Worm (Caenorhabditis elegans) whole organism, L1 larva: ENCODE measurements around the gene ZK1236.9.
A peak's percentile ranks its signal among the peaks of the same experiment; 100 is the strongest.
"Not testable (repeated sequence)": the region's sequence is repeated elsewhere in the genome, so short reads cannot be mapped to it uniquely, and the experiment has no call there.

Source experiments
- C16A3.4 ChIP-seq: fragments of 150-350 bp; optimal IDR thresholded peaks from 2 replicates; lab custom pipeline; 2014; ENCODE audit warnings: missing biosample characterization, missing genetic modification characterization
- Y116A8C.19 ChIP-seq: sonication (generic microtip); optimal IDR thresholded peaks from 2 replicates; lab custom pipeline; 2016; ENCODE audit warnings: missing compliant biosample characterization, missing genetic modification characterization, borderline replicate concordance
- aha-1 ChIP-seq: fragments of 150-350 bp; optimal IDR thresholded peaks from 2 replicates; lab custom pipeline; 2014; ENCODE audit warnings: missing biosample characterization, missing genetic modification characterization
- aly-2 ChIP-seq: fragments of 150-350 bp; optimal IDR thresholded peaks from 2 replicates; lab custom pipeline; 2014; ENCODE audit warnings: missing biosample characterization, missing genetic modification characterization
- blmp-1 ChIP-seq: fragments of 150-350 bp; optimal IDR thresholded peaks from 2 replicates; lab custom pipeline; 2014; ENCODE audit warnings: missing biosample characterization, missing genetic modification characterization
- ceh-63 ChIP-seq: fragments of 200-800 bp; sonication (Bioruptor generic); optimal IDR thresholded peaks from 2 replicates; lab custom pipeline; 2018; ENCODE audit warnings: mild to moderate bottlenecking, missing genetic modification characterization, missing compliant biosample characterization
- ceh-8 ChIP-seq: fragments of 200-800 bp; sonication (Bioruptor generic); optimal IDR thresholded peaks from 2 replicates; lab custom pipeline; 2018; ENCODE audit warnings: mild to moderate bottlenecking, missing genetic modification characterization, moderate library complexity, missing compliant biosample characterization
- ceh-88 ChIP-seq: fragments of 200-800 bp; sonication (Bioruptor generic); IDR thresholded peaks from 2 replicates; pipeline ENCODE4 v1.3.6; 2022; ENCODE audit warnings: missing genetic modification characterization, missing compliant biosample characterization
- dpl-1 ChIP-seq, 3 experiments: fragments of 150-350 bp in 2 of 3; sonication (generic microtip) in 1 of 3; optimal IDR thresholded peaks; 2 replicates each; lab custom pipeline; 2014 to 2017; ENCODE audit warnings: missing biosample characterization in 3 of 3, missing genetic modification characterization in 3 of 3, missing genetic modification reagents in 3 of 3
- dsc-1 ChIP-seq: sonication (generic microtip); optimal IDR thresholded peaks from 2 replicates; lab custom pipeline; 2016; ENCODE audit warnings: mild to moderate bottlenecking, missing genetic modification characterization, missing compliant biosample characterization
- efl-1 ChIP-seq, 4 experiments: fragments of 150-350 bp; optimal IDR thresholded peaks in 3 of 4; peaks in 1 of 4; 1 replicate in 1 of 4; 2 replicates in 3 of 4; lab custom pipeline; 2014; ENCODE audit warnings: missing biosample characterization in 2 of 4, missing genetic modification characterization in 2 of 4, missing genetic modification reagents in 2 of 4
- egl-27 ChIP-seq, 2 experiments: fragments of 150-350 bp in 1 of 2; sonication (generic microtip); optimal IDR thresholded peaks; 3 replicates each; lab custom pipeline; 2017 to 2018; ENCODE audit warnings: missing biosample characterization in 2 of 2, missing genetic modification characterization in 2 of 2, missing genetic modification reagents in 2 of 2
- ets-5 ChIP-seq: fragments of 200-800 bp; sonication (Bioruptor generic); IDR thresholded peaks from 2 replicates; pipeline ENCODE4 v1.3.6; 2022; ENCODE audit warnings: missing genetic modification characterization, missing compliant biosample characterization
- fkh-4 ChIP-seq: sonication (generic microtip); optimal IDR thresholded peaks from 2 replicates; lab custom pipeline; 2016; ENCODE audit warnings: missing compliant biosample characterization, missing genetic modification characterization, borderline replicate concordance
- fkh-8 ChIP-seq: sonication (generic microtip); optimal IDR thresholded peaks from 2 replicates; lab custom pipeline; 2016; ENCODE audit warnings: mild to moderate bottlenecking, missing genetic modification characterization, missing compliant biosample characterization
- fos-1 ChIP-seq: fragments of 150-350 bp; optimal IDR thresholded peaks from 2 replicates; lab custom pipeline; 2014; ENCODE audit warnings: missing biosample characterization, missing genetic modification characterization
- hlh-17 ChIP-seq: fragments of 200-800 bp; sonication (Bioruptor generic); optimal IDR thresholded peaks from 2 replicates; lab custom pipeline; 2018; ENCODE audit warnings: missing genetic modification characterization, mild to moderate bottlenecking, missing compliant biosample characterization, moderate library complexity, borderline replicate concordance
- isw-1 ChIP-seq: fragments of 200-800 bp; sonication (Bioruptor generic); IDR thresholded peaks from 2 replicates; pipeline ENCODE4 v1.3.6; 2022; ENCODE audit warnings: missing genetic modification characterization, missing compliant biosample characterization
- lin-14 ChIP-seq: fragments of 200-800 bp; sonication (Bioruptor generic); optimal IDR thresholded peaks from 2 replicates; lab custom pipeline; 2018; ENCODE audit warnings: mild to moderate bottlenecking, missing genetic modification characterization, moderate library complexity, missing compliant biosample characterization
- lin-35 ChIP-seq, 2 experiments: fragments of 150-350 bp; optimal IDR thresholded peaks; 2 replicates each; lab custom pipeline; 2014; ENCODE audit warnings: missing biosample characterization in 2 of 2, missing genetic modification characterization in 2 of 2, missing genetic modification reagents in 2 of 2
- lir-3 ChIP-seq: sonication (generic microtip); optimal IDR thresholded peaks from 2 replicates; lab custom pipeline; 2016; ENCODE audit warnings: mild to moderate bottlenecking, missing genetic modification characterization, moderate library complexity, missing compliant biosample characterization; ENCODE audit not compliant: poor library complexity
- lsy-2 ChIP-seq, 2 experiments: fragments of 150-350 bp; optimal IDR thresholded peaks; 2 replicates each; lab custom pipeline; 2014; ENCODE audit warnings: missing biosample characterization in 2 of 2, missing genetic modification characterization in 2 of 2
- mdl-1 ChIP-seq, 2 experiments: fragments of 150-350 bp; optimal IDR thresholded peaks; 2 replicates each; lab custom pipeline; 2014 to 2017; ENCODE audit warnings: missing biosample characterization in 2 of 2, missing genetic modification characterization in 2 of 2, inconsistent platforms in 1 of 2
- mep-1 ChIP-seq: fragments of 150-350 bp; optimal IDR thresholded peaks from 2 replicates; lab custom pipeline; 2014; ENCODE audit warnings: missing biosample characterization, missing genetic modification characterization
- nhr-11 ChIP-seq: fragments of 150-350 bp; optimal IDR thresholded peaks from 2 replicates; lab custom pipeline; 2014; ENCODE audit warnings: missing biosample characterization, missing genetic modification characterization
- nhr-12 ChIP-seq: sonication (generic microtip); optimal IDR thresholded peaks from 2 replicates; lab custom pipeline; 2017; ENCODE audit warnings: missing biosample characterization, missing genetic modification characterization
- nhr-19 ChIP-seq: fragments of 200-800 bp; sonication (Bioruptor generic); conservative IDR thresholded peaks from 2 replicates; pipeline ENCODE4 v1.3.6; 2022; ENCODE audit warnings: missing genetic modification characterization, missing compliant biosample characterization
- nhr-28 ChIP-seq: fragments of 150-350 bp; optimal IDR thresholded peaks from 2 replicates; lab custom pipeline; 2014; ENCODE audit warnings: missing biosample characterization, missing genetic modification characterization
- nhr-47 ChIP-seq: sonication (generic microtip); optimal IDR thresholded peaks from 2 replicates; lab custom pipeline; 2016; ENCODE audit warnings: mild to moderate bottlenecking, missing genetic modification characterization, moderate library complexity, missing compliant biosample characterization
- nhr-71 ChIP-seq: sonication (generic microtip); optimal IDR thresholded peaks from 2 replicates; lab custom pipeline; 2016; ENCODE audit warnings: mild to moderate bottlenecking, missing genetic modification characterization, moderate library complexity, missing compliant biosample characterization
- nhr-85 ChIP-seq: sonication (generic microtip); peaks from one replicate; lab custom pipeline; 2016; ENCODE audit warnings: missing genetic modification characterization, inconsistent platforms, missing compliant biosample characterization
- pax-3 ChIP-seq: fragments of 200-800 bp; sonication (Bioruptor generic); optimal IDR thresholded peaks from 2 replicates; lab custom pipeline; 2018; ENCODE audit warnings: mild to moderate bottlenecking, missing genetic modification characterization, moderate library complexity, missing compliant biosample characterization
- rnt-1 ChIP-seq: sonication (generic microtip); optimal IDR thresholded peaks from 2 replicates; lab custom pipeline; 2016; ENCODE audit warnings: mild to moderate bottlenecking, missing genetic modification characterization, moderate library complexity, missing compliant biosample characterization
- snu-23 ChIP-seq: sonication (generic microtip); optimal IDR thresholded peaks from 2 replicates; lab custom pipeline; 2016; ENCODE audit warnings: missing genetic modification characterization, missing compliant biosample characterization
- sox-4 ChIP-seq: sonication (generic microtip); optimal IDR thresholded peaks from 2 replicates; lab custom pipeline; 2016; ENCODE audit warnings: missing genetic modification characterization, missing compliant biosample characterization
- sptf-1 ChIP-seq: fragments of 150-350 bp; optimal IDR thresholded peaks from 2 replicates; lab custom pipeline; 2014; ENCODE audit warnings: missing biosample characterization, missing genetic modification characterization
- sup-37 ChIP-seq: fragments of 200-800 bp; sonication (Bioruptor generic); optimal IDR thresholded peaks from 2 replicates; lab custom pipeline; 2018; ENCODE audit warnings: mild to moderate bottlenecking, missing genetic modification characterization, missing compliant biosample characterization
- swsn-7 ChIP-seq: sonication (generic microtip); optimal IDR thresholded peaks from 2 replicates; lab custom pipeline; 2016; ENCODE audit warnings: missing genetic modification characterization, missing compliant biosample characterization
- unc-30 ChIP-seq: sonication (generic microtip); optimal IDR thresholded peaks from 2 replicates; lab custom pipeline; 2017; ENCODE audit warnings: missing biosample characterization, missing genetic modification characterization
- unc-98 ChIP-seq: fragments of 200-800 bp; sonication (Bioruptor generic); IDR thresholded peaks from 2 replicates; pipeline ENCODE4 v1.3.6; 2022; ENCODE audit warnings: missing genetic modification characterization, missing compliant biosample characterization
- xbp-1 ChIP-seq: sonication (generic microtip); optimal IDR thresholded peaks from 2 replicates; lab custom pipeline; 2016; ENCODE audit warnings: missing genetic modification characterization, missing compliant biosample characterization
- zag-1 ChIP-seq: fragments of 150-350 bp; optimal IDR thresholded peaks from 2 replicates; lab custom pipeline; 2014; ENCODE audit warnings: missing biosample characterization, missing genetic modification characterization
- zip-4 ChIP-seq: fragments of 200-800 bp; sonication (Bioruptor generic); optimal IDR thresholded peaks from 2 replicates; lab custom pipeline; 2018; ENCODE audit warnings: mild to moderate bottlenecking, missing genetic modification characterization, moderate library complexity, missing compliant biosample characterization

ZK1236.9 gene

ce11 chrIII:8441298-8441697 lies 6.3 kb upstream of the ZK1236.9 start:
- peak; percentile 31; the same call in 1 of the 2 replicates for TF ChIP-seq isw-1 (GFP tag; lab: Robert Waterston, UW)
- not testable (repeated sequence) for TF ChIP-seq efl-1 (optimal IDR thresholded peaks at IDR 0.05; lab: Kevin White, UChicago)
- TF ChIP-seq efl-1 (GFP tag; optimal IDR thresholded peaks at IDR 0.05 in 1 of 2; lab: Kevin White, UChicago): peak; percentile 9 to 57
- peak; percentile 58; the same call in 1 of the 2 replicates for TF ChIP-seq unc-98 (GFP tag; lab: Robert Waterston, UW)

ce11 chrIII:8439312-8439711 lies 4.3 kb upstream of the ZK1236.9 start, which contains the start of gene pqn-96:
Gene pqn-96 (minus strand): TSS chrIII:8439412.
- no peak for TF ChIP-seq efl-1 (optimal IDR thresholded peaks at IDR 0.05; lab: Kevin White, UChicago)
- TF ChIP-seq efl-1 (GFP tag; optimal IDR thresholded peaks at IDR 0.05 in 1 of 2; lab: Kevin White, UChicago): peak in 1 of 2 experiments; percentile 84
- no peak for TF ChIP-seq ceh-88 (GFP tag; lab: Robert Waterston, UW)

ce11 chrIII:8437763-8438414 lies 2.9 kb upstream of the ZK1236.9 start:
- TF ChIP-seq fkh-8 (tag; lab: Kevin White, UChicago) (peak; percentile 9), ceh-8 (GFP tag; lab: Kevin White, UChicago) (no peak)

- TF ChIP-seq ceh-63 (GFP tag; lab: Kevin White, UChicago): no peak
- TF ChIP-seq aha-1 (tag; lab: Kevin White, UChicago): no peak
- no peak for TF ChIP-seq unc-30
- no peak for TF ChIP-seq hlh-17 (GFP tag; lab: Kevin White, UChicago)
- TF ChIP-seq nhr-71 (tag; lab: Kevin White, UChicago): peak; percentile 45
- TF ChIP-seq efl-1 (optimal IDR thresholded peaks at IDR 0.05; lab: Kevin White, UChicago): peak; percentile 47 to 59
- TF ChIP-seq efl-1 (GFP tag; optimal IDR thresholded peaks at IDR 0.05 in 1 of 2; lab: Kevin White, UChicago): peak; percentile 48 to 94
- TF ChIP-seq sptf-1: no peak
- TF ChIP-seq dsc-1 (tag; lab: Kevin White, UChicago): no peak
- no peak for TF ChIP-seq sox-4 (tag; lab: Kevin White, UChicago)
- no peak for TF ChIP-seq ets-5 (GFP tag; lab: Robert Waterston, UW)
- TF ChIP-seq mdl-1 (tag; optimal IDR thresholded peaks at IDR 0.05; lab: Kevin White, UChicago): no peak
- TF ChIP-seq ceh-8 (GFP tag; lab: Kevin White, UChicago): no peak
- peak; percentile 43 to 67 for TF ChIP-seq lin-35 (GFP tag; optimal IDR thresholded peaks at IDR 0.05; lab: Kevin White, UChicago)
- TF ChIP-seq isw-1 (GFP tag; lab: Robert Waterston, UW): 0 out of 2 replicates have a peak, but pooled peaks have one; percentile 13
- TF ChIP-seq nhr-28 (tag; lab: Kevin White, UChicago): no peak
- no peak for TF ChIP-seq zag-1 (tag; lab: Kevin White, UChicago)
- no peak for TF ChIP-seq zip-4
- peak; percentile 54 to 76 for TF ChIP-seq lsy-2 (tag; optimal IDR thresholded peaks at IDR 0.05; lab: Kevin White, UChicago)
- peak; percentile 12 for TF ChIP-seq rnt-1
- TF ChIP-seq blmp-1 (tag; lab: Kevin White, UChicago): peak; percentile 62
- no peak for TF ChIP-seq fkh-4 (tag; lab: Kevin White, UChicago)
- TF ChIP-seq dpl-1 (GFP tag; optimal IDR thresholded peaks at IDR 0.05; lab: Kevin White, UChicago): peak; percentile 20 to 56 (median 53)
- no peak for TF ChIP-seq lir-3
- no peak for TF ChIP-seq fos-1 (tag; lab: Kevin White, UChicago)
- TF ChIP-seq egl-27 (tag; optimal IDR thresholded peaks at IDR 0.05; lab: Kevin White, UChicago): no peak
- no peak for TF ChIP-seq nhr-11 (tag; lab: Kevin White, UChicago)
- TF ChIP-seq sup-37 (GFP tag; lab: Kevin White, UChicago): no peak
- peak; percentile 49 for TF ChIP-seq aly-2 (tag; lab: Kevin White, UChicago)
- TF ChIP-seq nhr-85 (tag; lab: Kevin White, UChicago): peak; percentile 39
- peak; percentile 1 for TF ChIP-seq C16A3.4
- TF ChIP-seq swsn-7 (tag; lab: Kevin White, UChicago): peak; percentile 18
- TF ChIP-seq lin-14 (GFP tag; lab: Kevin White, UChicago): no peak
- peak; percentile 59 for TF ChIP-seq snu-23 (GFP tag; lab: Kevin White, UChicago)
- TF ChIP-seq nhr-19 (GFP tag; lab: Robert Waterston, UW): 0 out of 2 replicates have a peak, but pooled peaks have one; percentile 9
- TF ChIP-seq mep-1 (tag; lab: Kevin White, UChicago): peak; percentile 49
- TF ChIP-seq nhr-12 (tag; lab: Kevin White, UChicago): no peak
- peak; percentile 39 for TF ChIP-seq xbp-1
- peak; percentile 50 for TF ChIP-seq nhr-47 (tag; lab: Kevin White, UChicago)
- no peak for TF ChIP-seq pax-3
- TF ChIP-seq Y116A8C.19 (tag; lab: Kevin White, UChicago): no peak
Measured at ce11 chrIII:8432143-8432542, 2.8 kb downstream of the ZK1236.9 start, which contains the start of gene ZK1236.5. Gene ZK1236.5 (minus strand): TSS chrIII:8432214.
